Worm (Caenorhabditis elegans): ENCODE measurements around the gene wrt-5.

wrt-5 gene

DNA sequence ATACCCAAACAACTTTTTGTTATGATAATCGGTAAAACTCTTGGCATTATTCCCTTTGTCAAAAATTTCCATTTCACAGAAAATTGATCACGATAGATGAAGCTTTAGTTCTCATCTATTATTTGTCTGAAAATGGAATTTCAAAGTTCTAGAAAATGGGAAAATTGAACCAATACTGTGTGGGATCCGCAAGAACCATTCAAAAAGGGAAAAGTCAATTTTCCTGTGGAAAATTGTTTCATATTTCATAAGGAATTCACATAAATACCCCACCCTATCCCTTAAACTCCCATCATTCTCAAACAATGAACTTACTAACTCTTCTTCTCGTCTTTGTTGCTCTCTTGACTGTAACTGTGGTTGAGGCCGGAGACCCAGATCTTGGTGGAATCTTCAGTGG lies 29.4 kb upstream of the wrt-5 start, which contains the start of the genes C35B1.9 and C35B1.3:
Gene C35B1.9, minus strand, starts transcription at position 101 of the 400 bp plus-strand sequence.
Gene C35B1.3, plus strand, starts transcription at position 306 of the 400 bp plus-strand sequence.
- TF ChIP-seq ztf-16 (tag; optimal IDR thresholded peaks at IDR 0.05): no peak

DNA sequence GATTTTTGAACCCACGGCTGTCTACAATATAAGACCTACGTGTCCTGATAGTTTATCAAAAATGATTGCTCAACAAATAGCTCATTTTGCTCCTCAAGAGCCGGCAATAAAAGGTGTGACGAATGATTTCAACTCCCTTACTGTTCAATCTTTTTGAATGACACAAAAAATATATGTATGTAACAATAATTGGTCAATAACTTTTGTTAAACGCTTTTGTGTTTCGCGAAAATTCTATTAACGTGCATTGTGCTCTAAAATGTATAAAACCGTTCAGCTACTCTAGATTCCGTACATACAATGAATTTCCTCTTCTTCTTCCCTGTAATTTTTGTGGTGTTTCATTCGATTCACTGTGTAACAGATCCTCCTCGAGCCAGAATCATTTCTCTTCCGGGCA lies 28.1 kb upstream of the wrt-5 start, which contains the start of gene C35B1.4:
Gene C35B1.4, plus strand, starts transcription at position 301 of the 400 bp plus-strand sequence.
- TF ChIP-seq ceh-45 (GFP tag; IDR thresholded peaks at IDR 0.05) (no peak), ceh-6 (GFP tag; optimal IDR thresholded peaks at IDR 0.05) (no peak), zip-5 (tag; optimal IDR thresholded peaks at IDR 0.05) (no peak), eyg-1 (tag; optimal IDR thresholded peaks at IDR 0.05) (no peak), elt-2 (tag; optimal IDR thresholded peaks at IDR 0.05) (no peak), gmeb-2 (tag; optimal IDR thresholded peaks at IDR 0.05) (no peak), ceh-31 (tag; optimal IDR thresholded peaks at IDR 0.05) (no peak), hlh-15 (tag; optimal IDR thresholded peaks at IDR 0.05) (no peak), fkh-10 (GFP tag; optimal IDR thresholded peaks at IDR 0.05) (no peak), tbx-2 (tag; optimal IDR thresholded peaks at IDR 0.05) (no peak), nhr-11 (tag; optimal IDR thresholded peaks at IDR 0.05) (no peak), odd-2 (tag; optimal IDR thresholded peaks at IDR 0.05) (no peak), ceh-18 (tag; optimal IDR thresholded peaks at IDR 0.05) (no peak), rnt-1 (tag; optimal IDR thresholded peaks at IDR 0.05) (no peak), pros-1 (tag; optimal IDR thresholded peaks at IDR 0.05) (no peak), F13H6.1 (tag; optimal IDR thresholded peaks at IDR 0.05) (no peak), ahr-1 (tag; optimal IDR thresholded peaks at IDR 0.05) (no peak), ceh-22 (tag; optimal IDR thresholded peaks at IDR 0.05) (no peak)

DNA sequence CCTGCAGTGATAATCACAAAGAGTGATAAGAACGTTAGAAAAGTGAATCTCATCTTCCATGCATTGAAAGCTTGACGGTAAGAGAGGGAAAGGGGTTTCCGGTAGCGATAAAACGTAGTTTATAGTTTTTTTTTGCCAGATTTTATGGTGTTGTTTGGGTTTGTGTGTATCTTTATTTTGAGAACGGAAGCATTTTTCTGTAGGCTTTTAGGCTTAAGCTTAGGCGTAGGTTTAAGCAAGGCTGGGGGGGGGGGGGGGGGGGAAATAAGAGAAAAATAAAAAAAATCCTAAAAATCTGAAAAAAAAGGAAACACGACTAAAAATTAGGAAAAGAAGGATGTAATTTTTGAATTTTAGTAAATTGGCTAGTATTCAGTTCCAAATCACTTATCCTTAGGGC lies 27.5 kb upstream of the wrt-5 start, which contains the start of gene C35B1.8:
Gene C35B1.8, minus strand, starts transcription at position 101 of the 400 bp plus-strand sequence.
- TF ChIP-seq pha-2 (tag; optimal IDR thresholded peaks at IDR 0.05) (no peak), gmeb-2 (tag; optimal IDR thresholded peaks at IDR 0.05) (no peak), ets-4 (tag; optimal IDR thresholded peaks at IDR 0.05) (no peak), syd-9 (tag; optimal IDR thresholded peaks at IDR 0.05) (no peak), ama-1 (optimal IDR thresholded peaks at IDR 0.05) (no peak)

DNA sequence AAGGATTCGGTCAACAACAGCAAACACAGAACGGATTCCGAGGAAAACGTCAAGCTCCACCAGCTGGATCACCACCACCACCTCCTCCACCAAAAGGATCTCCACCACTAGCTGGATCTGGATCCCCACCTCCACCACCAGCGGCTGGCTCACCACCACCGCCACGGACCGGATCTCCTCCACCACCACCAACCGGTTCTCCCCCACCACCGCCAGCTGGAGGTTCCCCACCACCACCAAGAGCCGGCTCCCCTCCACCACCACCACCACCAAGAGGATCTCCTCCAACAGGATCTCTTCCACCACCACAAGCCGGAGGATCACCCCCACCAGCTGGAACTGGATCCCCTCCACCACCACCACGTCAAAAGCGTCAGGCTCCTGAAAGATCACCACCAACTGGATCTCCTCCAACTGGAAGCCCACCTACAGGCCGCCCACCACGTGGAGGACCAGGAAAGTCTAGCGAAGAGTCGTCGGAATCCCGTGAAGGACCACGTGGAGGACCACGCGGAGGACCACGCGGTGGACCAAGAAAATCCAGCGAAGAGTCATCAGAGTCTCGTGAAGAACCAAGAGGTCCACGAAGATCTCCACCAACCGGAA lies 25.4 kb upstream of the wrt-5 start:
- peak; percentile 69 for TF ChIP-seq mec-3 (tag; optimal IDR thresholded peaks at IDR 0.05; ENCODE audit: borderline replicate concordance)
- no peak for TF ChIP-seq dmd-4 (tag; optimal IDR thresholded peaks at IDR 0.05; ENCODE audit: borderline replicate concordance)
- no peak for TF ChIP-seq gmeb-2 (tag; optimal IDR thresholded peaks at IDR 0.05)

DNA sequence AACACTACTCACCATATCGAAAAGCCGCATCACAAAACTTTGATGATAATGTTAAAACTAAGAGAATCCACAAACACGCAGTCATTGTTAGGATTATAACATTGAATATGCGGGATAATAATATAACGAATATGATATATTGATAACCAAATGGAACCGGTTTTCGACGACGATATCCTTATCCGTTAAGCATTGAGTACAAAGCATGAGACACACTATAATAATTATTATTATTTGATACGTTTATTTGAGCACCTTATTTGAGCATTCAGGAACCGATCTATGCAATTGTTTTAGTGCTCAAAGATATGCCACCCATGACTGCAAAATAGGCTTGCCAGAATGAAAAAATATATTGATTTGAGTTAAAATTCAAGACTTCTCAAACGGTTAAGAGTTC lies 23.2 kb upstream of the wrt-5 start, which contains the start of gene W03D2.9:
Gene W03D2.9, minus strand, starts transcription at position 101 of the 400 bp plus-strand sequence.
- no peak for TF ChIP-seq ref-2 (tag; optimal IDR thresholded peaks at IDR 0.05)
- no peak for TF ChIP-seq elt-4 (tag; optimal IDR thresholded peaks at IDR 0.05)
- no peak for TF ChIP-seq hlh-15 (tag; optimal IDR thresholded peaks at IDR 0.05)
- TF ChIP-seq hlh-13 (GFP tag; optimal IDR thresholded peaks at IDR 0.05): no peak
- TF ChIP-seq pax-1 (tag; optimal IDR thresholded peaks at IDR 0.05): no peak
- TF ChIP-seq ttx-3 (tag; optimal IDR thresholded peaks at IDR 0.05): no peak
- no peak for TF ChIP-seq nhr-232 (tag; optimal IDR thresholded peaks at IDR 0.05)
- TF ChIP-seq odd-2 (tag; optimal IDR thresholded peaks at IDR 0.05): no peak
- TF ChIP-seq ets-4 (tag; optimal IDR thresholded peaks at IDR 0.05): no peak
- TF ChIP-seq elt-2 (tag; optimal IDR thresholded peaks at IDR 0.05): no peak
- no peak for TF ChIP-seq unc-3 (GFP tag; conservative IDR thresholded peaks at IDR 0.05)
- TF ChIP-seq unc-3 (tag; optimal IDR thresholded peaks at IDR 0.05): no peak
- no peak for TF ChIP-seq rnt-1 (tag; optimal IDR thresholded peaks at IDR 0.05)
- TF ChIP-seq ceh-45 (GFP tag; IDR thresholded peaks at IDR 0.05): no peak
- TF ChIP-seq fkh-6 (tag; optimal IDR thresholded peaks at IDR 0.05): no peak
